Worm (Caenorhabditis elegans) whole organism, L4/young adult: ENCODE data around the gene blos-8.
A peak's percentile ranks its signal among the peaks of the same experiment; 100 is the strongest.

ENCODE experiments used
- W03F9.2 ChIP-seq: fragments of 150-350 bp; optimal IDR thresholded peaks from 2 replicates; lab custom pipeline; 2014; ENCODE audit warnings: missing biosample characterization, missing genetic modification characterization
- dao-5 ChIP-seq: sonication (generic microtip); optimal IDR thresholded peaks from 2 replicates; lab custom pipeline; 2016; ENCODE audit warnings: missing genotype, missing genetic modification characterization, moderate library complexity, missing compliant biosample characterization
- him-1 ChIP-seq: sonication (generic microtip); optimal IDR thresholded peaks from 2 replicates; lab custom pipeline; 2016; ENCODE audit warnings: missing genotype, missing genetic modification reagents, missing genetic modification characterization, missing compliant biosample characterization

The blos-8 gene

ce11 chrX:15423708-15424423 is 7.1 kb downstream of the blos-8 start:
- TF ChIP-seq W03F9.2 (tag; lab: Kevin White, UChicago) (no peak), him-1 (tag; lab: Kevin White, UChicago) (no peak), dao-5 (no peak)

- TF ChIP-seq W03F9.2 (tag; lab: Kevin White, UChicago) (no peak), dao-5 (no peak), him-1 (tag; lab: Kevin White, UChicago) (no peak)
These were observed 10.3 kb downstream of the blos-8 start, which contains the start of gene F39D8.3 for ce11 chrX:15420671-15421070. Gene F39D8.3, plus strand, starts transcription at chrX:15420971.

DNA sequence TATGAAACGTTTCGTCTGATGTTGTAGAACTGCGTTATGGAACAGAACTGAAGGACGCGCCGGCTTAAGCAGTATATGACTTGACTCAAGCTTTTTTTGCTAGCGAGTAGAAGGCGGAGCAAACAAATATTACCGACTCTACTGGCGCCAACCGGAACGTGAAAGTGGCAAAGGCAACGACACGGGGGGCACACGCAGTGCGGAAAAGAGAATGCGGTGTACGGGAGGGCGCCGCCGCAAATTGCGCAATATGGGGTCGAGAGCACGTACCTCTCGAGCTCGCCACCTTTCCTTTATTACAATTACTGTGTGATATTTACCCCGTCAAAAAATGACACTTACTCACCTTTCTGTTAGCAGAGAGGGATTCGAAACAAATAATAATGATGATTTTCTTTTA is 15.8 kb downstream of the blos-8 start, which contains the start of gene pqn-36:
Gene pqn-36, minus strand, starts transcription at position 268 of the 400 bp plus-strand sequence.
- TF ChIP-seq dao-5: no peak
- no peak for TF ChIP-seq W03F9.2 (tag; lab: Kevin White, UChicago)
- no peak for TF ChIP-seq him-1 (tag; lab: Kevin White, UChicago)

- TF ChIP-seq him-1 (tag; lab: Kevin White, UChicago) (no peak), W03F9.2 (tag; lab: Kevin White, UChicago) (no peak), dao-5 (no peak)
These were observed 22.4 kb downstream of the blos-8 start for ce11 chrX:15408577-15408976.

DNA sequence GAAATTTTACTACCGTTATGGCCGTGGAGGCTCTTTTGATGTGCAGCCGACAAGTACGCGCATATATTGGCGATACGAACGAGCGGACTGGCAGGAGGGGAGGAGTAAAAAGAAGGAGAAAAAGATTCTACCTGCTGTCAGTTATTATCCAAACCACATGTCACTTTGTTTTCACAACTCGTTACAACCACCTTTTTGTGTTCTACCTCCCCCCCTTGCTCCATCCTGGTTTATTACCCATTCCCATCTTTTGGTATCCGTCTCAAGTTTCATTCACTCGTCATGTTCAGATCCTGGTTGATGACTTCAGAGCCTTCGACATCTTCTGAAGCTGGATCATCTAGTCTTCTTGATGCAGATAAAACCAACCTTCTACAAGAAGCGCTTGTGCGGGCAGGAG is 23.4 kb downstream of the blos-8 start, which contains the start of gene psa-3:
Gene psa-3, plus strand, starts transcription at position 301 of the 400 bp plus-strand sequence.
- TF ChIP-seq him-1 (tag; lab: Kevin White, UChicago) (no peak), W03F9.2 (tag; lab: Kevin White, UChicago) (no peak), dao-5 (no peak)

DNA sequence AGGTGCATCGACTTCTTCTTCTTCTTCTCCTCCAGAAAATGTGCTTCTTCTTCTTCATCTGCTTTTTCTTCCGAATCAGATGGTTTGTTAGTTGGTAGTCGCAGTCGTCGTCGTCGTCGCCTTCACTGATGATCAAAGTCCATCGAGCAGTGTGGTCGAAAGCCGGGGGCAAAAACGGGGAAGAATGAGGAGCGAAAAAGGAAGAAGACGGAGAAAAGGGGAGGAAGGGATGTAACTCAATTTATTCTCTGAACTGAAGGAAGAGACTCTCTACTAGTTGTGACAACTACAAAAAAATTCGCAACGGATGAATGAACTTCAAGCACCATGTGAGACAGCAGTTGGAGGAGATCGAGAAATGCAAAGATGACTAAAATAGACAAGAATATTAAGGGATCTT is 35.3 kb downstream of the blos-8 start:
- TF ChIP-seq W03F9.2 (tag; lab: Kevin White, UChicago) (no peak), him-1 (tag; lab: Kevin White, UChicago) (peak; percentile 46)

DNA sequence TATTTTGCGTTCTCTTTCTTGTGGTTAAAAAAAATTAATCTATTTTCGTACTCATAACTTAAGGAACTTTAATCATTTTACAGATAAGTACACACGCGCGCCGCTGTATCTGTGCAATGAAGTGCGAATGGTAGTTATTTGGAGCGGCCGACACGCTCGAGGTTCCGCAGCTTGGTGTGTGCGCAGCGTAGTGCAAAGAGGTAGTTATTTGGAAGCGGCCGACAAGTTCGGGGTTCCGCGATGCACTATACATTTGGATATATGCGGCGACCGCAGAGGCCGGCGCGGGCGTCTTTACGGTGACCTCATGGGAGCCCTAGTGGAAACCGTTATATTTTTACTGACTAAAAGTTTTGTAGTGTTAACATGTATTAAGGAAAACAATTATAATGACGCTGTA is 38.3 kb downstream of the blos-8 start:
- TF ChIP-seq him-1 (tag; lab: Kevin White, UChicago): no peak
- TF ChIP-seq W03F9.2 (tag; lab: Kevin White, UChicago): no peak
- TF ChIP-seq dao-5: no peak

DNA sequence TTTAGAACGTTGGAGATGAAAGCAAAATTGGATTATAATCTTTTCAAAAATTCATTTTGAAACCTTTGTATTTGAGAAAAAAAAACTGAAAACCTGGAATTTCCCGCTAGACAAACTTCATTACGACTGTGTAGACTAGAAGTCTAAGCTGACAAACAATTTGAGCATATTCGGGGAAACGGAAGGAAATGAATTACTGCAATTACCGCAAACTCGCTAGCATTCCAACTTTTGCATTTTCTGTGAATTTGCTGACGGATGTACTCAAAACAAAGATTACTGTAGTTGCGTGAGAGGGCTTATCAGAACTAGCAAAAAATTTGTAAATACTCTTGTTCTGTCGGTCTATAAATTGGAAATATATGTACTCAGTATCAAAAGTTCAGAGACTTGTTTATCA is 41.1 kb downstream of the blos-8 start:
- no peak for TF ChIP-seq dao-5
- no peak for TF ChIP-seq him-1 (tag; lab: Kevin White, UChicago)
- TF ChIP-seq W03F9.2 (tag; lab: Kevin White, UChicago): no peak

DNA sequence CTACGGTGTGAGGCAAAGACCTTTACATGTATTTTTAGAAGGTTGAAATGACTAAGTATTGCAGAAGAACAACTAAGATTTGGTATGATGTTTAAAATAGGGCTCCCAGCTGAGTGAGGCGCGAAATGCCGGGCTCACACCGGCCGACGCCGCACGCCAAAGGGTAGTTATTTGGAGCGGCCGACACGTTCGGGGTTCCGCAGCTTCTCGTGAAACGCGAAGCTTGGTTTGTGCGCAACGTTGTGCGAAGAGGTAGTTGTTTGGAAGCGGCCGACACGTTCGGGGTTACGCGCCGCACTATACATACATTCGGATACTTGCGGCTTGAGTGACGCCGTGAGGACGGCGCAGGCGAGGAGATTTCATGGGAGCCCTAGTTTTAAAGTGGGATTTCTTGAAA is 42.7 kb downstream of the blos-8 start:
- TF ChIP-seq him-1 (tag; lab: Kevin White, UChicago) (no peak), dao-5 (no peak), W03F9.2 (tag; lab: Kevin White, UChicago) (no peak)

DNA sequence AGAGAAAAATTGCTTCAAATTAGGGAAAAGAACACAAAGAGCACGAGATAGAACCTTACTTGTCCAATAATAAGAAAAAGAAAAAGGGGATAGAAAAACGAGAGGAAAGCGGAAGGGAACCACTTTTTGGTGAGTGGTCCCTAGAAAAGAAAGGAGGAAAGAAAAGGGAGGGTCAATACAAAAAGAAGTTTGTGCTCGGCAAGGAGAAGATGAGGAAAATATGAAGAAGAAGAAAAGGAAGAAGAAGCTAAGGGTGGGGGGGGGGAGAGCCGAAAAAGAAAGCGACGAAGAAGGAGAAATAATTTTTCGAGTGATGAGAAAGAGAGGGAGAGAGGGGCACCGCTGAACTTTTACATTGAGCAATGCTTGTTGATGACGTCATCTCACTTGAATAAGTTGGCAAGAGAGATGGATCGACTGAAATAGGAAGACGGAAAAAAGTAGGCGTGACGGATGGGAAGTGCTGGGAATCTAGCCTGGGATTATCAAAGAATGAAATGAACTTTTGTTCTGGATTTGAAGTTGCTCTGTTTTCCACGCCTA is 45.1 kb downstream of the blos-8 start:
- TF ChIP-seq dao-5: no peak
- peak; percentile 71 for TF ChIP-seq him-1 (tag; lab: Kevin White, UChicago)

DNA sequence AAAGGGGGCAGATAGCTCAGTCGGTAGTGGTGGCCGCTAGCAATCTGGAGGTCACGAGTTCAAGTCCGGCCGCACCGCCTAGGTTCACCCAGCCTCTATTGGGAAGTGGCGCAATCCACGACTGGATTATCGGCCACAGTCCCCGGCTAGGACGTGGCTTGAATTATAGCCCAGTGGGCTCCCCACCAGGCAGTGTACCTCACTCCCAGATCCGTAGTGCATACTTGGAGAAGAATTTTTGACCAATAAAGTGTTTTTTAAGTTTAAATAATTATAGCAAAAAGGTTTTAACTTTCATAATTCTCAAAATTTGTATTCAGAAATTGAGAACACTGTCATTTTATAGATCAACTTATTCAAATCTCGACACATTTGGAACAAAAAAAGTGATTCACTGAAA is 45.6 kb downstream of the blos-8 start:
- TF ChIP-seq dao-5: no peak
- no peak for TF ChIP-seq W03F9.2 (tag; lab: Kevin White, UChicago)
- no peak for TF ChIP-seq him-1 (tag; lab: Kevin White, UChicago)

ce11 chrX:15384090-15384624 is 46.8 kb downstream of the blos-8 start:
- no peak for TF ChIP-seq W03F9.2 (tag; lab: Kevin White, UChicago)
- TF ChIP-seq dao-5: no peak
- TF ChIP-seq him-1 (tag; lab: Kevin White, UChicago): no peak

- TF ChIP-seq W03F9.2 (tag; lab: Kevin White, UChicago) (no peak), him-1 (tag; lab: Kevin White, UChicago) (no peak), dao-5 (no peak)
These were observed 48.1 kb downstream of the blos-8 start for ce11 chrX:15382914-15383313.

DNA sequence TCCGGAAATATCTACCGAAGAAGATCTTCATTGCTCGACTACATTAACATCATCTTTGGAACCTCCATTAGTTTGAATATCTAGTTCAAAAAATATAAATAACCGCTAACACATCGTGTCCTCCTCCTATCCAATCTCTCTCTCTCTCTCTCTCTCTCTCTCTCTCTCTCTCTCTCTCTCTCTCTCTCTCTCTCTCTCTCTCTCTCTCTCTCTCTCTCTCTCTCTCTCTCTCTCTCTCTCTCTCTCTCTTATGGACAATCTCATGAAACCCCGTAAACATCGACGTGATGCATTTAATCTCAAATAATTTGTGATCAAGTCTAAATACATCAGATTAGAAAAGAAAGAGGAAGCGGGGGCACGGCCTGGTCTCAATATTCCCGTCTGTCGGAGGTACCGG is 48.7 kb downstream of the blos-8 start:
- TF ChIP-seq him-1 (tag; lab: Kevin White, UChicago) (no peak), W03F9.2 (tag; lab: Kevin White, UChicago) (no peak), dao-5 (no peak)
